Fruit fly (Drosophila melanogaster) whole organism, adult: ENCODE results near the gene CG14968.

Source experiments
- CG11617 ChIP-seq: fragments of 200-800 bp; sonication (Bioruptor generic); optimal IDR thresholded peaks from 2 replicates; lab custom pipeline; 2017; ENCODE audit warnings: mild to moderate bottlenecking, missing biosample characterization, missing genetic modification reagents, missing genetic modification characterization
- CG12768 ChIP-seq: fragments of 200-800 bp; sonication (Bioruptor generic); optimal IDR thresholded peaks from 2 replicates; lab custom pipeline; 2017; ENCODE audit warnings: missing biosample characterization, missing genetic modification characterization, mild to moderate bottlenecking, moderate library complexity, missing genetic modification reagents
- CG14711 ChIP-seq: fragments of 200-800 bp; sonication (Bioruptor generic); optimal IDR thresholded peaks from 2 replicates; lab custom pipeline; 2018; ENCODE audit warnings: missing biosample characterization, mild to moderate bottlenecking, missing genetic modification characterization, moderate library complexity
- CG1620 ChIP-seq: fragments of 200-800 bp; sonication (Bioruptor generic); optimal IDR thresholded peaks from 2 replicates; lab custom pipeline; 2016; ENCODE audit warnings: missing biosample characterization, missing genetic modification characterization
- CG33017 ChIP-seq: fragments of 200-800 bp; sonication (Bioruptor generic); optimal IDR thresholded peaks from 2 replicates; lab custom pipeline; 2018; ENCODE audit warnings: missing biosample characterization, mild to moderate bottlenecking, missing genetic modification characterization, moderate library complexity
- CG5204 ChIP-seq: fragments of 200-800 bp; sonication (Bioruptor generic); optimal IDR thresholded peaks from 2 replicates; lab custom pipeline; 2016; ENCODE audit warnings: missing biosample characterization, missing genetic modification characterization
- CG7045 ChIP-seq: fragments of 200-800 bp; sonication (Bioruptor generic); optimal IDR thresholded peaks from 2 replicates; lab custom pipeline; 2017; ENCODE audit warnings: missing biosample characterization, mild to moderate bottlenecking, missing genetic modification characterization
- CG7101 ChIP-seq: fragments of 200-800 bp; sonication (Bioruptor generic); optimal IDR thresholded peaks from 2 replicates; lab custom pipeline; 2018; ENCODE audit warnings: missing biosample characterization, mild to moderate bottlenecking, missing genetic modification characterization, moderate library complexity
- Clk ChIP-seq: fragments of 200-800 bp; sonication (Bioruptor generic); optimal IDR thresholded peaks from 2 replicates; lab custom pipeline; 2017; ENCODE audit warnings: missing biosample characterization, missing genetic modification characterization
- Crg-1 ChIP-seq: fragments of 200-800 bp; sonication (Bioruptor generic); optimal IDR thresholded peaks from 2 replicates; lab custom pipeline; 2016; ENCODE audit warnings: missing biosample characterization, missing genetic modification characterization
- Hr96 ChIP-seq: fragments of 200-800 bp; sonication (Bioruptor generic); optimal IDR thresholded peaks from 2 replicates; lab custom pipeline; 2016; ENCODE audit warnings: missing biosample characterization, missing genetic modification characterization
- Mnt ChIP-seq: fragments of 200-800 bp; sonication (Bioruptor generic); optimal IDR thresholded peaks from 2 replicates; lab custom pipeline; 2016; ENCODE audit warnings: missing biosample characterization, mild to moderate bottlenecking, missing genetic modification characterization
- bab1 ChIP-seq: fragments of 200-800 bp; sonication (Bioruptor generic); optimal IDR thresholded peaks from 3 replicates; lab custom pipeline; 2019; ENCODE audit warnings: missing biosample characterization, mild to moderate bottlenecking, missing genetic modification characterization, moderate library complexity
- cic ChIP-seq: fragments of 200-800 bp; sonication (Bioruptor generic); optimal IDR thresholded peaks from 2 replicates; lab custom pipeline; 2017; ENCODE audit warnings: missing biosample characterization, mild to moderate bottlenecking, missing genetic modification characterization, moderate library complexity
- cnc ChIP-seq, 2 experiments: fragments of >200 bp; optimal IDR thresholded peaks; 2 replicates each; lab custom pipeline; 2017
- kay ChIP-seq: fragments of 200-800 bp; sonication (Bioruptor generic); peaks from one replicate; lab custom pipeline; 2016; ENCODE audit warnings: missing biosample characterization, missing genetic modification characterization, borderline replicate concordance
- ovo ChIP-seq: fragments of 200-800 bp; sonication (Bioruptor generic); optimal IDR thresholded peaks from 2 replicates; lab custom pipeline; 2016; ENCODE audit warnings: missing biosample characterization, missing genetic modification characterization
- pad ChIP-seq: fragments of 200-800 bp; sonication (Bioruptor generic); optimal IDR thresholded peaks from 3 replicates; lab custom pipeline; 2017; ENCODE audit warnings: missing biosample characterization, missing genetic modification characterization, mild to moderate bottlenecking, moderate library complexity, missing genetic modification reagents
- tj ChIP-seq: fragments of 200-800 bp; sonication (Bioruptor generic); optimal IDR thresholded peaks from 3 replicates; lab custom pipeline; 2017; ENCODE audit warnings: missing biosample characterization, mild to moderate bottlenecking, missing genetic modification characterization, moderate library complexity
- toe ChIP-seq: fragments of 200-800 bp; sonication (Bioruptor generic); optimal IDR thresholded peaks from 2 replicates; lab custom pipeline; 2016; ENCODE audit warnings: missing biosample characterization, missing genetic modification characterization

Gene CG14968

dm6 chr3L:3334784-3335183 is 31.9 kb upstream of the CG14968 start, which contains the start of gene CG14969:
Gene CG14969 (minus strand): TSS chr3L:3334978.
- TF ChIP-seq toe (no peak), bab1 (peak; percentile 80)

- TF ChIP-seq Hr96 (no peak), cnc (optimal IDR thresholded peaks at IDR 0.05; lab: Kevin White, UChicago) (no peak), Mnt (no peak), bab1 (no peak), CG33017 (no peak), cic (no peak), Clk (no peak), CG5204 (no peak), CG7101 (tag; lab: Kevin White, UChicago) (no peak), toe (no peak), CG7045 (GFP tag; lab: Kevin White, UChicago) (no peak), CG1620 (GFP tag; lab: Kevin White, UChicago) (no peak)
These were observed 26.9 kb upstream of the CG14968 start, which contains the start of gene CG14961 for dm6 chr3L:3329763-3330162. Gene CG14961 (plus strand): TSS chr3L:3330063.

dm6 chr3L:3328771-3329170 is 25.9 kb upstream of the CG14968 start, which contains the start of gene Strip:
Gene Strip (minus strand): TSS chr3L:3328871.
- TF ChIP-seq Clk (no peak), cnc (optimal IDR thresholded peaks at IDR 0.05; lab: Kevin White, UChicago) (no peak), CG7045 (GFP tag; lab: Kevin White, UChicago) (no peak), pad (GFP tag; lab: Kevin White, UChicago) (no peak), CG5204 (no peak), bab1 (no peak), toe (no peak), CG11617 (no peak), ovo (GFP tag; lab: Kevin White, UChicago) (no peak), CG33017 (no peak), kay (GFP tag; lab: Kevin White, UChicago) (no peak), CG7101 (tag; lab: Kevin White, UChicago) (no peak), CG14711 (tag; lab: Kevin White, UChicago) (no peak), tj (no peak), Hr96 (no peak), cic (no peak), CG12768 (GFP tag; lab: Kevin White, UChicago) (no peak)

dm6 chr3L:3325925-3326903 is 23.3 kb upstream of the CG14968 start, which contains the start of gene Gtpx:
Gene Gtpx (plus strand): TSS chr3L:3326265.
- peak; percentile 25 for TF ChIP-seq ovo (GFP tag; lab: Kevin White, UChicago)
- peak; percentile 57 for TF ChIP-seq CG12768 (GFP tag; lab: Kevin White, UChicago)
- no peak for TF ChIP-seq Clk
- peak; percentile 35 for TF ChIP-seq Hr96
- TF ChIP-seq CG1620 (GFP tag; lab: Kevin White, UChicago) = peak; percentile 63
- TF ChIP-seq CG7045 (GFP tag; lab: Kevin White, UChicago) = no peak
- TF ChIP-seq kay (GFP tag; lab: Kevin White, UChicago) = no peak
- no peak for TF ChIP-seq bab1
- TF ChIP-seq Crg-1 (GFP tag; lab: Kevin White, UChicago) = peak; percentile 63
- TF ChIP-seq pad (GFP tag; lab: Kevin White, UChicago) = peak; percentile 35
- peak; percentile 73 for TF ChIP-seq CG11617
- TF ChIP-seq cic = peak; percentile 65
- peak; percentile 80 to 98 for TF ChIP-seq cnc (optimal IDR thresholded peaks at IDR 0.05; lab: Kevin White, UChicago)
- TF ChIP-seq CG33017 = peak; percentile 8
- no peak for TF ChIP-seq CG5204
- peak; percentile 72 for TF ChIP-seq toe
- TF ChIP-seq CG7101 (tag; lab: Kevin White, UChicago) = peak; percentile 60
- TF ChIP-seq CG14711 (tag; lab: Kevin White, UChicago) = peak; percentile 93
- TF ChIP-seq Mnt = peak; percentile 26
- TF ChIP-seq tj = peak; percentile 71

- TF ChIP-seq Mnt (no peak), CG7101 (tag; lab: Kevin White, UChicago) (no peak), tj (no peak), CG11617 (no peak), CG12768 (GFP tag; lab: Kevin White, UChicago) (no peak), ovo (GFP tag; lab: Kevin White, UChicago) (no peak), CG7045 (GFP tag; lab: Kevin White, UChicago) (no peak), bab1 (no peak), Crg-1 (GFP tag; lab: Kevin White, UChicago) (no peak), Hr96 (no peak), CG14711 (tag; lab: Kevin White, UChicago) (no peak), CG33017 (no peak), CG1620 (GFP tag; lab: Kevin White, UChicago) (no peak), cic (no peak), pad (GFP tag; lab: Kevin White, UChicago) (no peak), Clk (no peak)
These were observed 22.6 kb upstream of the CG14968 start for dm6 chr3L:3325597-3325924.

- peak; percentile 34 for TF ChIP-seq CG12768 (GFP tag; lab: Kevin White, UChicago)
- peak in 1 of 2 experiments; percentile 4 for TF ChIP-seq cnc (optimal IDR thresholded peaks at IDR 0.05; lab: Kevin White, UChicago)
- peak; percentile 35 for TF ChIP-seq Clk
- TF ChIP-seq CG7101 (tag; lab: Kevin White, UChicago) = peak; percentile 55
- no peak for TF ChIP-seq CG1620 (GFP tag; lab: Kevin White, UChicago)
- no peak for TF ChIP-seq CG7045 (GFP tag; lab: Kevin White, UChicago)
- TF ChIP-seq bab1 = peak; percentile 37
- no peak for TF ChIP-seq tj
- TF ChIP-seq ovo (GFP tag; lab: Kevin White, UChicago) = no peak
- TF ChIP-seq cic = peak; percentile 75
- TF ChIP-seq CG5204 = no peak
- no peak for TF ChIP-seq CG11617
- TF ChIP-seq Crg-1 (GFP tag; lab: Kevin White, UChicago) = peak; percentile 5
- peak; percentile 0 for TF ChIP-seq toe
- peak; percentile 5 for TF ChIP-seq Hr96
- peak; percentile 48 for TF ChIP-seq CG33017
- TF ChIP-seq kay (GFP tag; lab: Kevin White, UChicago) = no peak
- TF ChIP-seq CG14711 (tag; lab: Kevin White, UChicago) = no peak
These were observed 17.2 kb upstream of the CG14968 start for dm6 chr3L:3319992-3320732.
